Fruit fly (Drosophila melanogaster) whole organism, embryonic: ENCODE measurements around the gene Spn85F.

Experiments
- ATbp ChIP-seq: fragments of 200-800 bp; sonication (Bioruptor generic); optimal IDR thresholded peaks from 2 replicates; lab custom pipeline; 2017; ENCODE audit warnings: missing biosample characterization, mild to moderate bottlenecking, missing genetic modification characterization, missing genetic modification reagents
- B-H2 ChIP-seq: fragments of 200-800 bp; sonication (Bioruptor generic); optimal IDR thresholded peaks from 2 replicates; lab custom pipeline; 2018; ENCODE audit warnings: missing biosample characterization, mild to moderate bottlenecking, missing genetic modification characterization
- Bgb ChIP-seq: fragments of 200-800 bp; sonication (Bioruptor generic); IDR thresholded peaks from 2 replicates; pipeline ENCODE4 v1.3.6; 2022; ENCODE audit warnings: missing biosample characterization, missing genetic modification characterization; ENCODE audit not compliant: partially characterized antibody
- CG10147 ChIP-seq: fragments of 200-800 bp; sonication (Bioruptor generic); optimal IDR thresholded peaks from 2 replicates; lab custom pipeline; 2019; ENCODE audit warnings: missing biosample characterization, mild to moderate bottlenecking, missing genetic modification characterization, moderate library complexity
- CG12744 ChIP-seq: fragments of 200-800 bp; sonication (Bioruptor generic); optimal IDR thresholded peaks from 2 replicates; lab custom pipeline; 2016; ENCODE audit warnings: missing biosample characterization, missing genetic modification characterization
- CG13123 ChIP-seq: fragments of 200-800 bp; sonication (Bioruptor generic); optimal IDR thresholded peaks from 2 replicates; lab custom pipeline; 2016; ENCODE audit warnings: missing biosample characterization, missing genetic modification characterization
- CG14050 ChIP-seq: fragments of 200-800 bp; sonication (Bioruptor generic); IDR thresholded peaks from 3 replicates; pipeline ENCODE4 v1.3.6; 2022; ENCODE audit warnings: missing biosample characterization, missing genetic modification characterization
- CG14965 ChIP-seq: fragments of 200-800 bp; sonication (Bioruptor generic); optimal IDR thresholded peaks from 2 replicates; lab custom pipeline; 2016; ENCODE audit warnings: missing biosample characterization, missing genetic modification characterization, borderline replicate concordance
- CG15479 ChIP-seq: fragments of 200-800 bp; sonication (Bioruptor generic); optimal IDR thresholded peaks from 3 replicates; lab custom pipeline; 2019; ENCODE audit warnings: missing biosample characterization, mild to moderate bottlenecking, missing genetic modification characterization, moderate library complexity
- CG15696 ChIP-seq: fragments of 200-800 bp; sonication (Bioruptor generic); optimal IDR thresholded peaks from 2 replicates; lab custom pipeline; 2019; ENCODE audit warnings: missing biosample characterization, mild to moderate bottlenecking, missing genetic modification characterization, moderate library complexity
- CG1603 ChIP-seq: fragments of 200-800 bp; sonication (Bioruptor generic); optimal IDR thresholded peaks from 2 replicates; lab custom pipeline; 2019; ENCODE audit warnings: missing biosample characterization, mild to moderate bottlenecking, missing genetic modification characterization, moderate library complexity
- CG17359 ChIP-seq: fragments of 200-800 bp; sonication (Bioruptor generic); optimal IDR thresholded peaks from 3 replicates; lab custom pipeline; 2018; ENCODE audit warnings: missing biosample characterization, mild to moderate bottlenecking, missing genetic modification characterization, moderate library complexity
- CG5953 ChIP-seq: fragments of 200-800 bp; sonication (Bioruptor generic); IDR thresholded peaks from 2 replicates; pipeline ENCODE4 v1.3.6; 2022; ENCODE audit warnings: missing biosample characterization, missing genetic modification characterization
- CG6175 ChIP-seq: fragments of 200-800 bp; sonication (Bioruptor generic); IDR thresholded peaks from 3 replicates; pipeline ENCODE4 v1.3.6; 2022; ENCODE audit warnings: missing biosample characterization, missing genetic modification characterization
- CG7357 ChIP-seq: fragments of 200-800 bp; sonication (Bioruptor generic); IDR thresholded peaks from 3 replicates; pipeline ENCODE4 v1.3.6; 2022; ENCODE audit warnings: missing biosample characterization, missing genetic modification characterization
- CG8388 ChIP-seq: fragments of 200-800 bp; sonication (Bioruptor generic); optimal IDR thresholded peaks from 2 replicates; lab custom pipeline; 2019; ENCODE audit warnings: missing biosample characterization, mild to moderate bottlenecking, missing genetic modification characterization, moderate library complexity
- CG9609 ChIP-seq: fragments of 200-800 bp; sonication (Bioruptor generic); optimal IDR thresholded peaks from 3 replicates; lab custom pipeline; 2016; ENCODE audit warnings: missing biosample characterization, missing genetic modification characterization
- Deaf1 ChIP-seq: fragments of 200-800 bp; optimal IDR thresholded peaks from 3 replicates; lab custom pipeline; 2019; ENCODE audit warnings: missing biosample characterization, mild to moderate bottlenecking, missing genetic modification characterization, moderate library complexity
- HmgZ ChIP-seq: fragments of 200-800 bp; sonication (Bioruptor generic); optimal IDR thresholded peaks from 2 replicates; lab custom pipeline; 2018; ENCODE audit warnings: missing biosample characterization, mild to moderate bottlenecking, missing genetic modification characterization
- Hr51 ChIP-seq, 2 experiments: fragments of 200-800 bp; sonication (Bioruptor generic); optimal IDR thresholded peaks; 2 replicates in 1 of 2; 3 replicates in 1 of 2; lab custom pipeline; 2016 to 2018; ENCODE audit warnings: missing biosample characterization in 2 of 2, missing genetic modification characterization in 2 of 2, mild to moderate bottlenecking in 1 of 2, moderate library complexity in 1 of 2
- Meics ChIP-seq: fragments of 200-800 bp; sonication (Bioruptor generic); optimal IDR thresholded peaks from 2 replicates; lab custom pipeline; 2017; ENCODE audit warnings: missing biosample characterization, mild to moderate bottlenecking, missing genetic modification characterization
- Mes4 ChIP-seq: fragments of 200-800 bp; sonication (Bioruptor generic); optimal IDR thresholded peaks from 2 replicates; lab custom pipeline; 2016; ENCODE audit warnings: missing biosample characterization, missing genetic modification characterization
- Sry-β ChIP-seq: fragments of 200-800 bp; sonication (Bioruptor generic); optimal IDR thresholded peaks from 2 replicates; lab custom pipeline; 2018; ENCODE audit warnings: missing biosample characterization, mild to moderate bottlenecking, missing genetic modification characterization, moderate library complexity
- Ssrp ChIP-seq: fragments of 200-800 bp; sonication (Bioruptor generic); optimal IDR thresholded peaks from 2 replicates; lab custom pipeline; 2018; ENCODE audit warnings: missing biosample characterization, mild to moderate bottlenecking, missing genetic modification characterization, moderate library complexity
- Xbp1 ChIP-seq: fragments of 200-800 bp; sonication (Bioruptor generic); optimal IDR thresholded peaks from 3 replicates; lab custom pipeline; 2016; ENCODE audit warnings: missing biosample characterization, mild to moderate bottlenecking, missing genetic modification characterization
- ase ChIP-seq: fragments of 200-800 bp; sonication (Bioruptor generic); IDR thresholded peaks from 3 replicates; pipeline ENCODE4 v1.3.6; 2022; ENCODE audit warnings: missing biosample characterization, missing genetic modification characterization
- bigmax ChIP-seq: fragments of 200-800 bp; sonication (Bioruptor generic); optimal IDR thresholded peaks from 2 replicates; lab custom pipeline; 2018; ENCODE audit warnings: missing biosample characterization, mild to moderate bottlenecking, missing genetic modification characterization
- bsh ChIP-seq, 2 experiments: fragments of 200-800 bp; sonication (Bioruptor generic); optimal IDR thresholded peaks; 2 replicates each; lab custom pipeline; 2017 to 2018; ENCODE audit warnings: mild to moderate bottlenecking in 2 of 2, missing biosample characterization in 2 of 2, missing genetic modification characterization in 2 of 2, moderate library complexity in 1 of 2
- corto ChIP-seq: fragments of 200-800 bp; sonication (Bioruptor generic); optimal IDR thresholded peaks from 2 replicates; lab custom pipeline; 2016; ENCODE audit warnings: missing biosample characterization, mild to moderate bottlenecking, missing genetic modification characterization, moderate library complexity
- en ChIP-seq: fragments of 200-800 bp; sonication (Bioruptor generic); optimal IDR thresholded peaks from 2 replicates; lab custom pipeline; 2016; ENCODE audit warnings: missing biosample characterization, missing genetic modification characterization
- fd3F ChIP-seq: fragments of 200-800 bp; sonication (Bioruptor generic); optimal IDR thresholded peaks from 2 replicates; lab custom pipeline; 2018; ENCODE audit warnings: missing biosample characterization, mild to moderate bottlenecking, missing genetic modification characterization, moderate library complexity
- fru ChIP-seq: fragments of >200 bp; optimal IDR thresholded peaks from 2 replicates; lab custom pipeline; 2017
- ftz-f1 ChIP-seq: fragments of 200-800 bp; sonication (Bioruptor generic); optimal IDR thresholded peaks from 2 replicates; lab custom pipeline; 2016; ENCODE audit warnings: missing biosample characterization, missing genetic modification characterization
- gro ChIP-seq: fragments of 200-800 bp; sonication (Bioruptor generic); optimal IDR thresholded peaks from 2 replicates; lab custom pipeline; 2016; ENCODE audit warnings: missing biosample characterization, missing genetic modification characterization
- hb ChIP-seq: fragments of 200-800 bp; sonication (Bioruptor generic); IDR thresholded peaks from 3 replicates; pipeline ENCODE4 v1.3.6; 2022; ENCODE audit warnings: missing biosample characterization, missing genetic modification characterization; ENCODE audit not compliant: partially characterized antibody
- jing ChIP-seq: fragments of 200-800 bp; sonication (Bioruptor generic); optimal IDR thresholded peaks from 2 replicates; lab custom pipeline; 2018; ENCODE audit warnings: missing biosample characterization, mild to moderate bottlenecking, missing genetic modification characterization
- lmd ChIP-seq: fragments of 200-800 bp; sonication (Bioruptor generic); IDR thresholded peaks from 2 replicates; pipeline ENCODE4 v1.3.6; 2022; ENCODE audit warnings: missing biosample characterization, missing genetic modification characterization
- luna ChIP-seq: fragments of 200-800 bp; sonication (Bioruptor generic); optimal IDR thresholded peaks from 2 replicates; lab custom pipeline; 2016; ENCODE audit warnings: missing biosample characterization, missing genetic modification characterization
- mld ChIP-seq: fragments of 200-800 bp; sonication (Bioruptor generic); IDR thresholded peaks from 3 replicates; pipeline ENCODE4 v1.3.6; 2022; ENCODE audit warnings: missing biosample characterization, missing genetic modification characterization; ENCODE audit not compliant: partially characterized antibody
- oc ChIP-seq: fragments of 200-800 bp; sonication (Bioruptor generic); optimal IDR thresholded peaks from 2 replicates; lab custom pipeline; 2018; ENCODE audit warnings: missing biosample characterization, mild to moderate bottlenecking, missing genetic modification characterization, moderate library complexity
- odd ChIP-seq: fragments of 200-800 bp; sonication (Bioruptor generic); optimal IDR thresholded peaks from 2 replicates; lab custom pipeline; 2017; ENCODE audit warnings: missing biosample characterization, mild to moderate bottlenecking, missing genetic modification characterization
- org-1 ChIP-seq: fragments of 200-800 bp; sonication (Bioruptor generic); optimal IDR thresholded peaks from 2 replicates; lab custom pipeline; 2017; ENCODE audit warnings: missing biosample characterization, missing genetic modification characterization
- pan ChIP-seq, 4 experiments: fragments of >200 bp in 3 of 4; fragments of 200-800 bp in 1 of 4; sonication (Bioruptor generic) in 1 of 4; optimal IDR thresholded peaks in 3 of 4; IDR thresholded peaks in 1 of 4; 2 replicates each; pipeline versions ENCODE4 v1.3.6 to Lab custom; 2017 to 2022; ENCODE audit warnings: missing biosample characterization in 2 of 4, missing genetic modification characterization in 2 of 4, mixed read lengths in 1 of 4
- repo ChIP-seq: fragments of 200-800 bp; sonication (Bioruptor generic); optimal IDR thresholded peaks from 2 replicates; lab custom pipeline; 2016; ENCODE audit warnings: missing biosample characterization, missing genetic modification characterization
- sob ChIP-seq: fragments of 200-800 bp; sonication (Bioruptor generic); IDR thresholded peaks from 2 replicates; pipeline ENCODE4 v1.3.6; 2022; ENCODE audit warnings: missing biosample characterization, missing genetic modification characterization
- sr ChIP-seq: fragments of 200-800 bp; sonication (Bioruptor generic); IDR thresholded peaks from 3 replicates; pipeline ENCODE4 v1.3.6; 2022; ENCODE audit warnings: missing biosample characterization, missing genetic modification characterization
- tin ChIP-seq: fragments of 200-800 bp; sonication (Bioruptor generic); optimal IDR thresholded peaks from 3 replicates; lab custom pipeline; 2016; ENCODE audit warnings: missing biosample characterization, missing genetic modification characterization
- ttk ChIP-seq: fragments of 200-800 bp; sonication (Bioruptor generic); IDR thresholded peaks from 2 replicates; pipeline ENCODE4 v2.1.2; 2022; ENCODE audit warnings: missing biosample characterization, missing genetic modification characterization
- yki ChIP-seq: fragments of >200 bp; optimal IDR thresholded peaks from 3 replicates; lab custom pipeline; 2018
- zfh1 ChIP-seq: fragments of 200-800 bp; sonication (Bioruptor generic); IDR thresholded peaks from 3 replicates; pipeline ENCODE4 v1.3.6; 2022; ENCODE audit warnings: missing biosample characterization, missing genetic modification characterization

The Spn85F gene

dm6 chr3R:10048842-10049527 lies 52.0 kb downstream of the Spn85F start, which contains the start of gene ohgt (continued):
- TF ChIP-seq CG17359 (tag; lab: Kevin White, UChicago) (no peak), CG14965 (no peak), CG9609 (GFP tag; lab: Kevin White, UChicago) (no peak), bigmax (GFP tag; lab: Kevin White, UChicago) (no peak), CG8388 (GFP tag; lab: Kevin White, UChicago) (no peak), ATbp (GFP tag; lab: Kevin White, UChicago) (no peak), oc (no peak), gro (GFP tag; lab: Kevin White, UChicago) (no peak), jing (GFP tag; lab: Kevin White, UChicago) (no peak), CG12744 (no peak), Meics (GFP tag; lab: Kevin White, UChicago) (peak; percentile 5), bsh (GFP tag; optimal IDR thresholded peaks at IDR 0.05; lab: Kevin White, UChicago) (no peak), zfh1 (GFP tag; lab: Robert Waterston, UW) (no peak), CG1603 (tag; lab: Kevin White, UChicago) (no peak), ttk (no peak), CG5953 (no peak), Deaf1 (tag; lab: Kevin White, UChicago) (no peak), en (GFP tag; lab: Kevin White, UChicago) (no peak), sr (no peak), fd3F (GFP tag; lab: Kevin White, UChicago) (no peak), CG15479 (GFP tag; lab: Kevin White, UChicago) (no peak), ftz-f1 (no peak), Hr51 (GFP tag; optimal IDR thresholded peaks at IDR 0.05; lab: Kevin White, UChicago) (no peak), yki (no peak), lmd (GFP tag; lab: Robert Waterston, UW) (no peak), luna (GFP tag; lab: Kevin White, UChicago) (no peak), fru (lab: Kevin White, UChicago) (no peak), HmgZ (tag; lab: Kevin White, UChicago) (no peak), repo (GFP tag; lab: Kevin White, UChicago) (no peak), Xbp1 (GFP tag; lab: Kevin White, UChicago) (peak; percentile 4), org-1 (GFP tag; lab: Kevin White, UChicago) (no peak), Sry-β (GFP tag; lab: Kevin White, UChicago) (peak; percentile 86), CG6175 (GFP tag; lab: Robert Waterston, UW) (no peak), Mes4 (GFP tag; lab: Kevin White, UChicago) (no peak), CG15696 (tag; lab: Kevin White, UChicago) (peak; percentile 25), Bgb (GFP tag; lab: Robert Waterston, UW) (peak; percentile 33; the same call in 1 of the 2 replicates), hb (GFP tag; lab: Robert Waterston, UW) (no peak), sob (GFP tag; lab: Robert Waterston, UW) (no peak), ase (GFP tag; lab: Robert Waterston, UW) (no peak), CG14050 (GFP tag; lab: Robert Waterston, UW) (no peak), odd (no peak), CG7357 (no peak), B-H2 (GFP tag; lab: Kevin White, UChicago) (no peak), corto (GFP tag; lab: Kevin White, UChicago) (no peak), mld (GFP tag; lab: Robert Waterston, UW) (no peak), pan (optimal IDR thresholded peaks at IDR 0.05; lab: Kevin White, UChicago) (no peak), pan (GFP tag; optimal IDR thresholded peaks at IDR 0.05 in 1 of 2, IDR thresholded peaks at IDR 0.05 in 1 of 2) (no peak), Ssrp (tag; lab: Kevin White, UChicago) (no peak), tin (peak; percentile 14), CG10147 (no peak), CG13123 (no peak)
